Worm (Caenorhabditis elegans) whole organism, young adult: ENCODE measurements around the gene T26G10.1.

ENCODE experiments used
- B0019.2 ChIP-seq: fragments of 200-800 bp; sonication (Bioruptor generic); conservative IDR thresholded peaks from 2 replicates; pipeline ENCODE4 v1.3.6; 2022; ENCODE audit warnings: missing genetic modification reagents, missing genetic modification characterization, missing compliant biosample characterization
- B0035.1 ChIP-seq: sonication (generic microtip); optimal IDR thresholded peaks from 2 replicates; lab custom pipeline; 2016; ENCODE audit warnings: missing genetic modification characterization, mild to moderate bottlenecking, missing compliant biosample characterization, missing genotype, missing genetic modification reagents
- B0261.1 ChIP-seq: sonication (generic microtip); optimal IDR thresholded peaks from 2 replicates; lab custom pipeline; 2016; ENCODE audit warnings: mild to moderate bottlenecking, missing genetic modification characterization, moderate library complexity, missing compliant biosample characterization
- F33H1.4 ChIP-seq: fragments of 200-800 bp; sonication (Bioruptor generic); IDR thresholded peaks from 2 replicates; pipeline ENCODE4 v1.3.6; 2022; ENCODE audit warnings: missing genetic modification reagents, missing genetic modification characterization, missing compliant biosample characterization
- F57C9.4 ChIP-seq: sonication (generic microtip); optimal IDR thresholded peaks from 2 replicates; lab custom pipeline; 2017; ENCODE audit warnings: mild to moderate bottlenecking, missing genetic modification characterization, missing compliant biosample characterization
- T07F8.4 ChIP-seq: sonication (generic microtip); optimal IDR thresholded peaks from 2 replicates; lab custom pipeline; 2016; ENCODE audit warnings: mild to moderate bottlenecking, missing genetic modification characterization, moderate library complexity, missing compliant biosample characterization
- Y53F4B.3 ChIP-seq: fragments of 200-800 bp; sonication (Bioruptor generic); IDR thresholded peaks from 2 replicates; pipeline ENCODE4 v1.3.6; 2022; ENCODE audit warnings: missing genetic modification reagents, missing genetic modification characterization, missing compliant biosample characterization
- Y53G8AR.9 ChIP-seq: fragments of 200-800 bp; sonication (Bioruptor generic); conservative IDR thresholded peaks from 2 replicates; pipeline ENCODE4 v1.3.6; 2022; ENCODE audit warnings: missing genetic modification reagents, missing genetic modification characterization, missing compliant biosample characterization
- Y67H2A.10 ChIP-seq: fragments of 200-800 bp; sonication (Bioruptor generic); conservative IDR thresholded peaks from 2 replicates; pipeline ENCODE4 v1.3.6; 2022; ENCODE audit warnings: missing genetic modification reagents, missing genetic modification characterization, missing compliant biosample characterization
- akir-1 ChIP-seq: fragments of 200-800 bp; sonication (Bioruptor generic); optimal IDR thresholded peaks from 2 replicates; lab custom pipeline; 2018; ENCODE audit warnings: mild to moderate bottlenecking, missing genetic modification characterization, moderate library complexity, missing compliant biosample characterization
- ama-1 ChIP-seq, 3 experiments: fragments of 150-350 bp in 1 of 3; sonication (generic microtip) in 2 of 3; optimal IDR thresholded peaks; 2 replicates each; lab custom pipeline; 2014 to 2018; ENCODE audit warnings: missing biosample characterization in 2 of 3, missing genetic modification characterization in 2 of 3, missing genetic modification reagents in 2 of 3
- atf-7 ChIP-seq: sonication (generic microtip); optimal IDR thresholded peaks from 2 replicates; lab custom pipeline; 2017; ENCODE audit warnings: mild to moderate bottlenecking, missing genetic modification characterization, missing compliant biosample characterization
- athp-1 ChIP-seq: sonication (generic microtip); optimal IDR thresholded peaks from 2 replicates; lab custom pipeline; 2017; ENCODE audit warnings: mild to moderate bottlenecking, missing genetic modification characterization, missing compliant biosample characterization
- attf-5 ChIP-seq: fragments of 200-800 bp; sonication (Bioruptor generic); optimal IDR thresholded peaks from 2 replicates; lab custom pipeline; 2018; ENCODE audit warnings: mild to moderate bottlenecking, missing genetic modification characterization, missing compliant biosample characterization
- attf-6 ChIP-seq: fragments of 200-800 bp; sonication (Bioruptor generic); IDR thresholded peaks from 2 replicates; pipeline ENCODE4 v1.3.6; 2022; ENCODE audit warnings: missing genetic modification reagents, missing genetic modification characterization, missing compliant biosample characterization
- bed-1 ChIP-seq: fragments of 200-800 bp; sonication (Bioruptor generic); IDR thresholded peaks from 2 replicates; pipeline ENCODE4 v1.3.6; 2022; ENCODE audit warnings: missing genetic modification reagents, missing genetic modification characterization, missing compliant biosample characterization
- cebp-1 ChIP-seq, 2 experiments: fragments of 200-800 bp in 1 of 2; sonication (Bioruptor generic) in 1 of 2; sonication (generic microtip) in 1 of 2; IDR thresholded peaks in 1 of 2; optimal IDR thresholded peaks in 1 of 2; 2 replicates each; pipeline versions ENCODE4 v1.3.6 to Lab custom; 2017 to 2022; ENCODE audit warnings: missing compliant biosample characterization in 2 of 2, missing genetic modification characterization in 2 of 2, mild to moderate bottlenecking in 1 of 2, missing genetic modification reagents in 1 of 2, moderate library complexity in 1 of 2
- ceh-27 ChIP-seq: fragments of 200-800 bp; sonication (Bioruptor generic); optimal IDR thresholded peaks from 2 replicates; lab custom pipeline; 2018; ENCODE audit warnings: mild to moderate bottlenecking, missing genetic modification characterization, moderate library complexity, missing compliant biosample characterization
- ceh-58 ChIP-seq: fragments of 200-800 bp; sonication (Bioruptor generic); IDR thresholded peaks from 2 replicates; pipeline ENCODE4 v1.3.6; 2022; ENCODE audit warnings: missing genetic modification characterization, missing compliant biosample characterization
- die-1 ChIP-seq: sonication (generic microtip); optimal IDR thresholded peaks from 2 replicates; lab custom pipeline; 2016; ENCODE audit warnings: missing genotype, mild to moderate bottlenecking, missing genetic modification characterization, missing compliant biosample characterization
- ets-4 ChIP-seq: fragments of 200-800 bp; sonication (Bioruptor generic); optimal IDR thresholded peaks from 2 replicates; lab custom pipeline; 2018; ENCODE audit warnings: mild to moderate bottlenecking, missing genetic modification characterization, missing compliant biosample characterization
- fkh-3 ChIP-seq: sonication (generic microtip); optimal IDR thresholded peaks from 2 replicates; lab custom pipeline; 2016; ENCODE audit warnings: mild to moderate bottlenecking, missing genetic modification characterization, missing compliant biosample characterization
- gei-17 ChIP-seq: fragments of 200-800 bp; sonication (Bioruptor generic); optimal IDR thresholded peaks from 2 replicates; lab custom pipeline; 2018; ENCODE audit warnings: mild to moderate bottlenecking, missing genetic modification characterization, missing compliant biosample characterization
- him-1 ChIP-seq: sonication (generic microtip); optimal IDR thresholded peaks from 2 replicates; lab custom pipeline; 2016; ENCODE audit warnings: missing genotype, missing genetic modification reagents, missing genetic modification characterization, missing compliant biosample characterization
- hsf-1 ChIP-seq: fragments of 200-800 bp; sonication (Bioruptor generic); IDR thresholded peaks from 2 replicates; pipeline ENCODE4 v1.3.6; 2022; ENCODE audit warnings: missing genetic modification reagents, missing genetic modification characterization, missing compliant biosample characterization
- let-526 ChIP-seq: fragments of 200-800 bp; sonication (Bioruptor generic); IDR thresholded peaks from 2 replicates; pipeline ENCODE4 v1.3.6; 2022; ENCODE audit warnings: missing genetic modification reagents, missing genetic modification characterization, missing compliant biosample characterization
- lin-40 ChIP-seq: sonication (generic microtip); optimal IDR thresholded peaks from 2 replicates; lab custom pipeline; 2016; ENCODE audit warnings: missing genetic modification characterization, mild to moderate bottlenecking, missing compliant biosample characterization, missing genotype, missing genetic modification reagents
- lir-1 ChIP-seq: fragments of 200-800 bp; sonication (Bioruptor generic); conservative IDR thresholded peaks from 2 replicates; pipeline ENCODE4 v1.3.6; 2022; ENCODE audit warnings: missing genetic modification reagents, missing genetic modification characterization, missing compliant biosample characterization
- madf-6 ChIP-seq: fragments of 200-800 bp; sonication (Bioruptor generic); IDR thresholded peaks from 2 replicates; pipeline ENCODE4 v1.3.6; 2022; ENCODE audit warnings: missing genetic modification reagents, missing genetic modification characterization, missing compliant biosample characterization
- mel-28 ChIP-seq: sonication (generic microtip); optimal IDR thresholded peaks from 2 replicates; lab custom pipeline; 2016; ENCODE audit warnings: borderline replicate concordance, mild to moderate bottlenecking, missing genetic modification characterization, missing compliant biosample characterization
- mxl-1 ChIP-seq: sonication (generic microtip); optimal IDR thresholded peaks from 2 replicates; lab custom pipeline; 2016; ENCODE audit warnings: missing genetic modification characterization, missing compliant biosample characterization
- nhr-179 ChIP-seq: sonication (generic microtip); optimal IDR thresholded peaks from 2 replicates; lab custom pipeline; 2016; ENCODE audit warnings: mild to moderate bottlenecking, missing genetic modification characterization, missing compliant biosample characterization
- nhr-27 ChIP-seq: fragments of 200-800 bp; sonication (Bioruptor generic); optimal IDR thresholded peaks from 2 replicates; lab custom pipeline; 2018; ENCODE audit warnings: mild to moderate bottlenecking, missing genetic modification characterization, moderate library complexity, missing compliant biosample characterization
- nhr-80 ChIP-seq: sonication (generic microtip); optimal IDR thresholded peaks from 2 replicates; lab custom pipeline; 2016; ENCODE audit warnings: missing genetic modification characterization, missing compliant biosample characterization
- pha-4 ChIP-seq: fragments of 150-350 bp; sonication (generic microtip); optimal IDR thresholded peaks from 2 replicates; lab custom pipeline; 2014; ENCODE audit warnings: missing biosample characterization, missing genetic modification reagents, missing genetic modification characterization
- rcor-1 ChIP-seq: fragments of 200-800 bp; sonication (Bioruptor generic); IDR thresholded peaks from 2 replicates; pipeline ENCODE4 v1.3.6; 2022; ENCODE audit warnings: missing genetic modification reagents, missing genetic modification characterization, missing compliant biosample characterization
- rpc-1 ChIP-seq, 2 experiments: fragments of 150-350 bp in 1 of 2; sonication (generic microtip) in 1 of 2; optimal IDR thresholded peaks; 2 replicates each; lab custom pipeline; 2014 to 2018; ENCODE audit warnings: missing biosample characterization in 1 of 2, missing genetic modification characterization in 1 of 2, missing genetic modification reagents in 1 of 2, missing genotype in 1 of 2
- snpc-3.4 ChIP-seq: sonication (generic microtip); optimal IDR thresholded peaks from 2 replicates; lab custom pipeline; 2017; ENCODE audit warnings: missing genetic modification characterization, mild to moderate bottlenecking, missing compliant biosample characterization, antibody characterized with exemption, moderate library complexity, missing genotype, missing genetic modification reagents
- snpc-4 ChIP-seq, 5 experiments: fragments of 150-350 bp in 1 of 5; sonication (generic microtip) in 4 of 5; optimal IDR thresholded peaks; 2 replicates each; lab custom pipeline; 2014 to 2018; ENCODE audit warnings: missing genetic modification characterization in 5 of 5, missing biosample characterization in 3 of 5, antibody characterized with exemption in 2 of 5, mild to moderate bottlenecking in 2 of 5, missing compliant biosample characterization in 2 of 5, missing genotype in 2 of 5, moderate library complexity in 2 of 5, missing genetic modification reagents in 1 of 5
- sptf-2 ChIP-seq: fragments of 200-800 bp; sonication (Bioruptor generic); optimal IDR thresholded peaks from 2 replicates; lab custom pipeline; 2018; ENCODE audit warnings: mild to moderate bottlenecking, missing genetic modification characterization, missing compliant biosample characterization
- tlf-1 ChIP-seq: fragments of 200-800 bp; sonication (Bioruptor generic); optimal IDR thresholded peaks from 2 replicates; lab custom pipeline; 2018; ENCODE audit warnings: mild to moderate bottlenecking, missing genetic modification characterization, missing compliant biosample characterization
- unc-130 ChIP-seq: sonication (generic microtip); optimal IDR thresholded peaks from 2 replicates; lab custom pipeline; 2016; ENCODE audit warnings: missing genetic modification reagents, missing genetic modification characterization, missing compliant biosample characterization
- xnd-1 ChIP-seq: sonication (generic microtip); optimal IDR thresholded peaks from 2 replicates; lab custom pipeline; 2016; ENCODE audit warnings: missing genotype, missing genetic modification reagents, missing genetic modification characterization, missing compliant biosample characterization
- ztf-25 ChIP-seq: fragments of 200-800 bp; sonication (Bioruptor generic); IDR thresholded peaks from 2 replicates; pipeline ENCODE4 v1.3.6; 2022; ENCODE audit warnings: missing genetic modification reagents, missing genetic modification characterization, missing compliant biosample characterization
- ztf-3 ChIP-seq: fragments of 200-800 bp; sonication (Bioruptor generic); optimal IDR thresholded peaks from 2 replicates; lab custom pipeline; 2018; ENCODE audit warnings: mild to moderate bottlenecking, missing genetic modification characterization, missing compliant biosample characterization
- ztf-6 ChIP-seq: fragments of 200-800 bp; sonication (Bioruptor generic); IDR thresholded peaks from 2 replicates; pipeline ENCODE4 v1.3.6; 2022; ENCODE audit warnings: missing genetic modification reagents, missing genetic modification characterization, missing compliant biosample characterization

T26G10.1 gene

ce11 chrIII:9443417-9444027, 37.1 kb upstream of the T26G10.1 start, which contains the start of gene pir-2 (continued):
- TF ChIP-seq Y53G8AR.9 (GFP tag; lab: Robert Waterston, UW) (no peak), ceh-27 (GFP tag; lab: Kevin White, UChicago) (peak; percentile 70), die-1 (tag; lab: Kevin White, UChicago) (no peak), madf-6 (GFP tag; lab: Robert Waterston, UW) (peak; percentile 85), rcor-1 (GFP tag; lab: Robert Waterston, UW) (peak; percentile 43; the same call in 1 of the 2 replicates), athp-1 (tag; lab: Kevin White, UChicago) (peak; percentile 52), bed-1 (GFP tag; lab: Robert Waterston, UW) (no peak), attf-6 (no peak), T07F8.4 (tag; lab: Kevin White, UChicago) (no peak), him-1 (tag; lab: Kevin White, UChicago) (no peak), atf-7 (tag; lab: Kevin White, UChicago) (no peak), xnd-1 (tag; lab: Kevin White, UChicago) (no peak), ets-4 (no peak), nhr-80 (tag; lab: Kevin White, UChicago) (peak; percentile 22), lir-1 (GFP tag; lab: Robert Waterston, UW) (no peak; the same call in 1 of the 2 replicates), cebp-1 (GFP tag; IDR thresholded peaks at IDR 0.05; lab: Robert Waterston, UW) (no peak), cebp-1 (tag; optimal IDR thresholded peaks at IDR 0.05; lab: Kevin White, UChicago) (peak; percentile 72), Y67H2A.10 (GFP tag; lab: Robert Waterston, UW) (no peak; the same call in 1 of the 2 replicates), ztf-6 (no peak), F57C9.4 (tag; lab: Kevin White, UChicago) (no peak), snpc-4 (GFP tag; optimal IDR thresholded peaks at IDR 0.05; lab: Kevin White, UChicago) (no peak), snpc-4 (tag; optimal IDR thresholded peaks at IDR 0.05; lab: Kevin White, UChicago) (peak in 3 of 4 experiments; percentile 30 to 56 (median 53)), ceh-58 (no peak), pha-4 (tag; lab: Kevin White, UChicago) (no peak), mxl-1 (tag; lab: Kevin White, UChicago) (no peak), ztf-3 (GFP tag; lab: Kevin White, UChicago) (no peak), F33H1.4 (GFP tag; lab: Robert Waterston, UW) (peak; percentile 86), ztf-25 (GFP tag; lab: Robert Waterston, UW) (no peak), mel-28 (tag; lab: Kevin White, UChicago) (no peak), akir-1 (GFP tag; lab: Kevin White, UChicago) (no peak), tlf-1 (GFP tag; lab: Kevin White, UChicago) (no peak), unc-130 (GFP tag; lab: Kevin White, UChicago) (no peak), B0019.2 (GFP tag; lab: Robert Waterston, UW) (0 out of 2 replicates have a peak, but pooled peaks have one; percentile 27), B0035.1 (tag; lab: Kevin White, UChicago) (no peak), nhr-27 (tag; lab: Kevin White, UChicago) (no peak), fkh-3 (tag; lab: Kevin White, UChicago) (no peak), nhr-179 (tag; lab: Kevin White, UChicago) (no peak), let-526 (GFP tag; lab: Robert Waterston, UW) (no peak), ama-1 (optimal IDR thresholded peaks at IDR 0.05; lab: Kevin White, UChicago) (no peak), ama-1 (GFP tag; optimal IDR thresholded peaks at IDR 0.05; lab: Kevin White, UChicago) (no peak), rpc-1 (optimal IDR thresholded peaks at IDR 0.05; lab: Kevin White, UChicago) (no peak), rpc-1 (tag; optimal IDR thresholded peaks at IDR 0.05; lab: Kevin White, UChicago) (no peak), hsf-1 (GFP tag; lab: Robert Waterston, UW) (no peak), lin-40 (peak; percentile 76), gei-17 (no peak), sptf-2 (GFP tag; lab: Kevin White, UChicago) (no peak), B0261.1 (tag; lab: Kevin White, UChicago) (no peak), Y53F4B.3 (GFP tag; lab: Robert Waterston, UW) (no peak), snpc-3.4 (tag; lab: Kevin White, UChicago) (no peak), attf-5 (GFP tag; lab: Kevin White, UChicago) (peak; percentile 84)
